Fruit fly (Drosophila melanogaster): ENCODE results near the gene CG5177.
A peak's percentile ranks its signal among the peaks of the same experiment; 100 is the strongest.

Gene CG5177

DNA sequence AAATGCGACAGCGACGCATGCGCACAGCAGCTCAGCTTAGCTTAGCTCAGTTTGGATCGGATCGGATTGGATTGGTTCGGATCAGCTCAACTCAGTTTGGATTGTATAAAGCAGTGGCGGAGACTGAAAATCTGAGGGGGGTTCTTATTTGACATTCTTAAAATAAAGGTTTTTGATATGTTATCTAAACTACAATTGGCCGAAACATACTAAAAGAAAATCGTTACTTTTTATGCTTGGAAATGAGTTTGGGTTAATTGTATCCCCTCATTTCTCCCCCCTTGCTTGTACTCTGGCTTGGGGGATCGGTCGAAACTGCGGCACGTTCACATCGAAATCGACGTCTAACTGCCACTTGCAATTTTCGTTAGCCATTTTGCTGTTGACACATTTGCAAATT is 28.9 kb upstream of the CG5177 start (continued):
- TF ChIP-seq Lim3 (GFP tag; IDR thresholded peaks at IDR 0.05) (no peak), chif (GFP tag; optimal IDR thresholded peaks at IDR 0.05) (peak; percentile 22 to 23), exex (tag; optimal IDR thresholded peaks at IDR 0.05) (no peak), grn (GFP tag; optimal IDR thresholded peaks at IDR 0.05) (no peak), CG14441 (GFP tag; IDR thresholded peaks at IDR 0.05) (peak; percentile 55), CoRest (tag; optimal IDR thresholded peaks at IDR 0.05) (peak; percentile 4), CG6854 (GFP tag; optimal IDR thresholded peaks at IDR 0.05) (no peak), ci (GFP tag; IDR thresholded peaks at IDR 0.05) (peak; percentile 63; the same call in 2 of the 3 replicates), CG4730 (GFP tag; IDR thresholded peaks at IDR 0.05) (peak; percentile 32; the same call in 1 of the 2 replicates), Mes4 (GFP tag; optimal IDR thresholded peaks at IDR 0.05) (no peak), Xrp1 (GFP tag; IDR thresholded peaks at IDR 0.05) (peak; percentile 62; the same call in 1 of the 2 replicates), Sox102F (GFP tag; optimal IDR thresholded peaks at IDR 0.05) (peak; percentile 55), CG4328 (GFP tag; optimal IDR thresholded peaks at IDR 0.05) (no peak), CG10366 (GFP tag; IDR thresholded peaks at IDR 0.05) (peak; percentile 54), H2.0 (GFP tag; IDR thresholded peaks at IDR 0.05) (peak; percentile 58), Rx (GFP tag; IDR thresholded peaks at IDR 0.05) (peak; percentile 33; the same call in 1 of the 2 replicates), CG10654 (GFP tag; optimal IDR thresholded peaks at IDR 0.05) (peak; percentile 2), sob (GFP tag; IDR thresholded peaks at IDR 0.05) (peak; percentile 43; the same call in 1 of the 2 replicates)

- TF ChIP-seq CG32772 (GFP tag; IDR thresholded peaks at IDR 0.05) (no peak), Max (GFP tag; optimal IDR thresholded peaks at IDR 0.05) (no peak), CTCF (GFP tag; optimal IDR thresholded peaks at IDR 0.05) (no peak), vfl (GFP tag; optimal IDR thresholded peaks at IDR 0.05) (no peak), ham (GFP tag; IDR thresholded peaks at IDR 0.05) (no peak), tio (GFP tag; optimal IDR thresholded peaks at IDR 0.05) (no peak), ash1 (GFP tag; optimal IDR thresholded peaks at IDR 0.05) (no peak), CG11695 (GFP tag; IDR thresholded peaks at IDR 0.05) (no peak), ken (GFP tag; IDR thresholded peaks at IDR 0.05) (no peak), CG1024 (GFP tag; IDR thresholded peaks at IDR 0.05) (no peak), pum (GFP tag; optimal IDR thresholded peaks at IDR 0.05) (no peak), bigmax (GFP tag; optimal IDR thresholded peaks at IDR 0.05) (no peak), zen (tag; optimal IDR thresholded peaks at IDR 0.05) (no peak), ftz-f1 (GFP tag; optimal IDR thresholded peaks at IDR 0.05) (no peak), Ssrp (tag; optimal IDR thresholded peaks at IDR 0.05) (no peak)
Measured at dm6 chr2L:7377402-7377801, 27.6 kb upstream of the CG5177 start, which contains the start of gene ninaC. Gene ninaC (plus strand): TSS chr2L:7377702.

DNA sequence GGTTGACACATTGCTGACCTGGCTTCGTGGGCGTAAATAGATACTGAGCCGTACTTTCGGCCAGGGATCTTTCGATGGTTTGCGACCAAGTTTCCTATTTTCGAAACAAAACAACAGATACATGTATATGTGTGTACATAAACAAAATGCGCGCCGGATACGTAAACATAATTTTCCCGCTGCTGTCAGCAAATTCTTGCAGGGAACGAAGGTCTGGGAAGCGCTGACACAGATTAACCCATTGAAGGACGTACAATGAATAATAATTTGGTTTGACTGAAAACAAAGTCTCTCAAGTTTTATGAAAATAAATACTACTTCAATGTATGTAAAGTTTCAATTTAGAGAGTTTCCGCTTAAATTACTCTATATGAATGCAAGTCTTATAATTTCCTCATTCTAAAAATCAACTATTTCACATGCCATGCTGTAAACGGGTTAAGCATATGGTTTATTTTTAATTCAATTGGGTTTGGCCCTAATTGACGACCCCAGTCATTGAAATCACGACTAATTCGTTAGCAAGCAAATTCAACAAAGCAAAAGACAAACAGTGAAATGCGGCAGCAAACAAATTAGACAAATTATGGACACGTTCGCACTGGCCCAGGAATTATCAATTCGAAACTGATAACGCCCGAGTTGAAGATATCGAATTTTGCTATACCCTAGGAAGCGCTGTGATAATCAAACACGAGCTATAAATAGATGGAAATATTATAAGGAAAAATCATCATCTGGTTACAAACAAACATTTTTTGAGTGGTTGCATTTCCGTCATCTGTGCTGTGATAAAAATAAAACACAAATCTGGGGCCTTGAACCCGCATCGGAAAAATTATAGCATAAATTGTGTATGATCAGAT is 18.2 kb upstream of the CG5177 start:
- TF ChIP-seq bsh (GFP tag; optimal IDR thresholded peaks at IDR 0.05) (peak in 1 of 2 experiments; percentile 22), ATbp (GFP tag; optimal IDR thresholded peaks at IDR 0.05) (peak; percentile 58), sens (GFP tag) (peak; percentile 2), Fer2 (tag; optimal IDR thresholded peaks at IDR 0.05) (no peak), exex (tag; optimal IDR thresholded peaks at IDR 0.05) (peak; percentile 32), CG12104 (GFP tag; optimal IDR thresholded peaks at IDR 0.05) (no peak), dati (GFP tag; IDR thresholded peaks at IDR 0.05) (no peak), az2 (GFP tag; optimal IDR thresholded peaks at IDR 0.05) (no peak), jigr1 (GFP tag; IDR thresholded peaks at IDR 0.05) (no peak), lab (GFP tag; optimal IDR thresholded peaks at IDR 0.05) (peak; percentile 57), psq (GFP tag; optimal IDR thresholded peaks at IDR 0.05) (no peak), HHEX (GFP tag; optimal IDR thresholded peaks at IDR 0.05) (peak; percentile 34), CG6813 (GFP tag; optimal IDR thresholded peaks at IDR 0.05) (peak; percentile 17), row (GFP tag; IDR thresholded peaks at IDR 0.05) (peak; percentile 51; the same call in 2 of the 3 replicates), Asciz (GFP tag; optimal IDR thresholded peaks at IDR 0.05) (peak; percentile 35), D19A (tag; optimal IDR thresholded peaks at IDR 0.05) (peak; percentile 47), CG9727 (GFP tag; optimal IDR thresholded peaks at IDR 0.05) (no peak), CG1529 (GFP tag; optimal IDR thresholded peaks at IDR 0.05) (peak; percentile 18)

All from whole organism, embryonic.